Fruit fly (Drosophila melanogaster): ENCODE measurements around the gene par-6.
A peak's percentile ranks its signal among the peaks of the same experiment; 100 is the strongest.

par-6 gene

DNA sequence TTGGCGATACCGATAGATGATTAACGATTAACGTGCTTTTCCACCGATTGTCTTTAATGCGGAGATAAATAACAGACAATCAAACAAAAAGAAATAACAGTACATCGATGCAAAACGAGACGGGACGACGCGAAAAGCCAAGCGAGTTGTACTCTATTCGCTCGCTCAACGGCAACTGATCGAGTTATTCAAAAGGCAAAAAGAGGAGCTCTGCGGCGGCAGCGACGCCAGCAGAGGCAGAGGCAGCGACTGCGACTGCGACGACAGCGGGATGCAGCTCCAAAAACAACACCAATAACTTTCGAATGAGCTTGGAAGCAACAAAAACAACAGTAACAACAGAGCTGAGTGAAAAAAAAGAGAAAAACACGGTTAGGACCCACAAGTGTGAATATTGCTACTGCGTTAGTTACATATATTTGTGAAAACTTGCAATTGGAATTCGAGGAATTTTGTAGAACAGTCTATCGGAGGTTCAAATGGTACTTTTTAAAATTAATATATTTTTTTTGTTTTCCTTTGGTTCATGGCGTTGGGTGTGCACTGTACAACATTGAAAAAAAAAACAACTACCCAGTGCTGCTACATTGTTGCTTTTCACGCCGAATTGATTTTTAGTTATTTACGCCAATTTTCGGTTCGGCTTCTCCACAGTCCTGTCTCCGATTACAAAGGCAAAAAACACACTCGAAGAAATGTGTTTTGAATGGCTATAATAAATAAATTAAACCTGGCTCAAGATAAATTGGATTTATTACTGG is 20.2 kb upstream of the par-6 start (continued):
- peak; percentile 94 for TF ChIP-seq sage (GFP tag; optimal IDR thresholded peaks at IDR 0.05)
- peak; percentile 95 for TF ChIP-seq woc (GFP tag; optimal IDR thresholded peaks at IDR 0.05)
- peak; percentile 63 for TF ChIP-seq Rel (GFP tag; optimal IDR thresholded peaks at IDR 0.05)
- peak; percentile 50 for TF ChIP-seq Rel (tag; optimal IDR thresholded peaks at IDR 0.05)
- TF ChIP-seq CG32264 (GFP tag; optimal IDR thresholded peaks at IDR 0.05): peak; percentile 32
- no peak for TF ChIP-seq Dif (GFP tag; optimal IDR thresholded peaks at IDR 0.05; ENCODE audit: partially characterized antibody)
- no peak for TF ChIP-seq Myc (optimal IDR thresholded peaks at IDR 0.05)
- TF ChIP-seq Mio (GFP tag; optimal IDR thresholded peaks at IDR 0.05): no peak
- TF ChIP-seq rgr (GFP tag; optimal IDR thresholded peaks at IDR 0.05): peak; percentile 86
- TF ChIP-seq Hr78 (GFP tag; optimal IDR thresholded peaks at IDR 0.05): no peak

DNA sequence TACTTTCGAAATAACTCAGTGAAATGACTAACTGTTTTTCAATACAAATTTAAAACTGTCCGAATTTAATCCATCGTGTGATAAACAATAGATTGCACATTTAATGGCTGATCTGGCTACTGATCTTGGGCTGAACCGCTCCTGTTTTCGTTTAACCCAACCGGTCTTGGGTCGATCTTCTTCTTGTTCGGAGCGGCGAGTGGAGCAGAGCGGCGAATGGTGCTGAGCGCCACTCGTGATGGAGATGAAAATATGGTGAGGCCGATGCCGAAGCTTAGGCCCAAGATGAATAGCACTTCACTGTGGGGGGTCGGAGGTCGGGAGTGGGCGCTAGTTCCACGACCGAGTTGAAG is 19.7 kb upstream of the par-6 start:
- TF ChIP-seq woc (GFP tag; optimal IDR thresholded peaks at IDR 0.05) (peak; percentile 58), psq (GFP tag; optimal IDR thresholded peaks at IDR 0.05) (peak; percentile 36), Myc (optimal IDR thresholded peaks at IDR 0.05) (peak; percentile 46), CG32264 (GFP tag; optimal IDR thresholded peaks at IDR 0.05) (no peak), foxo (GFP tag; optimal IDR thresholded peaks at IDR 0.05) (no peak)

DNA sequence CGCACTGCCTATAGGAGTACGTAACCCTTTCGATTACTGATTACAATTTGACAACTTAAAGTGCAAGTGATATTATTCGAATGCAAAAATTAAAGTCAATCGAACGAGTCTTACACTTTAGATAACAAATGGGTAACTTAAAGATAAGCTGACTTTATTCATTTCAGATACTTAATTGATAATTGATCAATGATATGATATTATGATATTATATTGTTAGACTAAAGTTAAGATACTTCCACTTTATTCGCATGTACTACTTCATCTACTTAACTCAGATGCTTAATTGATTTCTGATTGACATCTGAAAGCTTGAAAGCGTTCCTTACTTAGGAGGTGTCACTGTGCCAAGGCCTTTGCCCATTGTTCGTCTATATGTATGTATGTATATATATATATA is 17.0 kb upstream of the par-6 start:
- TF ChIP-seq CG9705 (GFP tag; optimal IDR thresholded peaks at IDR 0.05) (no peak), N (GFP tag; optimal IDR thresholded peaks at IDR 0.05) (no peak), Dfd (GFP tag; optimal IDR thresholded peaks at IDR 0.05) (no peak), Hnf4 (GFP tag; optimal IDR thresholded peaks at IDR 0.05) (no peak), sage (GFP tag; optimal IDR thresholded peaks at IDR 0.05) (no peak), rgr (GFP tag; optimal IDR thresholded peaks at IDR 0.05) (no peak), Hr78 (GFP tag; optimal IDR thresholded peaks at IDR 0.05) (no peak), h (GFP tag; optimal IDR thresholded peaks at IDR 0.05) (no peak), fru (GFP tag; optimal IDR thresholded peaks at IDR 0.05) (no peak), Myc (optimal IDR thresholded peaks at IDR 0.05) (no peak), dl (GFP tag; optimal IDR thresholded peaks at IDR 0.05; ENCODE audit: insufficient read depth in 1 of 2, partially characterized antibody in 2 of 2) (no peak), Vsx2 (GFP tag; optimal IDR thresholded peaks at IDR 0.05; ENCODE audit: partially characterized antibody) (no peak), ey (GFP tag; optimal IDR thresholded peaks at IDR 0.05) (no peak), Hr83 (GFP tag; optimal IDR thresholded peaks at IDR 0.05; ENCODE audit: poor library complexity, severe bottlenecking) (no peak), foxo (GFP tag; optimal IDR thresholded peaks at IDR 0.05) (no peak), Jra (GFP tag; optimal IDR thresholded peaks at IDR 0.05) (no peak), Rel (GFP tag; optimal IDR thresholded peaks at IDR 0.05) (no peak), Rel (tag; optimal IDR thresholded peaks at IDR 0.05) (no peak), br (GFP tag; optimal IDR thresholded peaks at IDR 0.05) (no peak), dsf (GFP tag; optimal IDR thresholded peaks at IDR 0.05; ENCODE audit: borderline replicate concordance) (no peak), Abd-B (GFP tag; optimal IDR thresholded peaks at IDR 0.05) (no peak)

DNA sequence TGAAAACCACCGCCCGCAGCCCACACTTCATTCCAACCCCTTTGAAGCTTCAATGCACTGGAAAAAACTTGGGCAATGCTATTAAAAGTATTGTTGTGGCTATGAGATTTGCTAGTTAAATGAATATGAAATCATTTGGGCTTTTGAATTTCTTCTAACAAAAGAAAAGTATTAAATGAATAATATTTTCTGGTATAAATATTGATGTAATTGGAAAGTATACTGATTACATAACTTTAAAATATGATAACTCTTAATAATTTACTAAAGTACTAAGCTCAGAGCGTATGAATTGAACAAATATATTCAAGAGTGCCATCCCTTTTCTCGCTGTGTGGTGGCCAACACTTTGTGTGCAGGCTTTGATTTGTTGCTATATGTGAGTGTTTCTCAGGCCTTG is 10.4 kb upstream of the par-6 start:
- TF ChIP-seq HLH106 (tag; optimal IDR thresholded peaks at IDR 0.05) (no peak), sage (GFP tag; optimal IDR thresholded peaks at IDR 0.05) (no peak), usp (GFP tag; optimal IDR thresholded peaks at IDR 0.05) (no peak), rgr (GFP tag; optimal IDR thresholded peaks at IDR 0.05) (no peak), lola (GFP tag; optimal IDR thresholded peaks at IDR 0.05) (no peak), CrebA (GFP tag; optimal IDR thresholded peaks at IDR 0.05; ENCODE audit: borderline replicate concordance) (no peak), Myc (optimal IDR thresholded peaks at IDR 0.05) (no peak), woc (GFP tag; optimal IDR thresholded peaks at IDR 0.05) (no peak), ey (GFP tag; optimal IDR thresholded peaks at IDR 0.05) (no peak)

All from whole organism, wandering third instar larva.